Fruit fly (Drosophila melanogaster) whole organism, prepupa: ENCODE results near the gene CG17026.

Source experiments
- Blimp-1 ChIP-seq: fragments of 200-800 bp; sonication (Bioruptor generic); optimal IDR thresholded peaks from 3 replicates; lab custom pipeline; 2017; ENCODE audit warnings: missing biosample characterization, missing genetic modification characterization, mild to moderate bottlenecking, moderate library complexity, missing genetic modification reagents
- CG10669 ChIP-seq: fragments of 200-800 bp; sonication (Bioruptor generic); optimal IDR thresholded peaks from 3 replicates; lab custom pipeline; 2018; ENCODE audit warnings: missing biosample characterization, mild to moderate bottlenecking, missing genetic modification characterization, moderate library complexity
- CG11294 ChIP-seq: fragments of 200-800 bp; sonication (Bioruptor generic); IDR thresholded peaks from 2 replicates; pipeline ENCODE4 v1.3.6; 2022; ENCODE audit warnings: missing biosample characterization, missing genetic modification characterization
- CG11762 ChIP-seq: fragments of 200-800 bp; sonication (Bioruptor generic); optimal IDR thresholded peaks from 3 replicates; lab custom pipeline; 2016; ENCODE audit warnings: missing biosample characterization, missing genetic modification characterization; ENCODE audit not compliant: insufficient read depth
- CG11902 ChIP-seq: fragments of 200-800 bp; sonication (Bioruptor generic); optimal IDR thresholded peaks from 3 replicates; lab custom pipeline; 2016; ENCODE audit warnings: missing biosample characterization, missing genetic modification characterization
- CG1621 ChIP-seq: fragments of 200-800 bp; sonication (Bioruptor generic); optimal IDR thresholded peaks from 3 replicates; lab custom pipeline; 2018; ENCODE audit warnings: missing biosample characterization, mild to moderate bottlenecking, missing genetic modification characterization
- CG16779 ChIP-seq: fragments of 200-800 bp; sonication (Bioruptor generic); optimal IDR thresholded peaks from 3 replicates; lab custom pipeline; 2017; ENCODE audit warnings: missing biosample characterization, mild to moderate bottlenecking, missing genetic modification characterization
- CG3032 ChIP-seq: fragments of 200-800 bp; optimal IDR thresholded peaks from 2 replicates; lab custom pipeline; 2019; ENCODE audit warnings: missing biosample characterization, mild to moderate bottlenecking, missing genetic modification characterization, moderate library complexity
- CG3919 ChIP-seq: fragments of 200-800 bp; sonication (Bioruptor generic); optimal IDR thresholded peaks from 3 replicates; lab custom pipeline; 2016; ENCODE audit warnings: missing biosample characterization, missing genetic modification characterization
- CG4318 ChIP-seq: fragments of 200-800 bp; sonication (Bioruptor generic); optimal IDR thresholded peaks from 3 replicates; lab custom pipeline; 2017; ENCODE audit warnings: missing biosample characterization, mild to moderate bottlenecking, missing genetic modification characterization
- CG6163 ChIP-seq: fragments of 200-800 bp; sonication (Bioruptor generic); IDR thresholded peaks from 3 replicates; pipeline ENCODE4 v1.3.6; 2022; ENCODE audit warnings: missing biosample characterization, missing genetic modification characterization
- CG6276 ChIP-seq: fragments of 200-800 bp; sonication (Bioruptor generic); optimal IDR thresholded peaks from 2 replicates; lab custom pipeline; 2017; ENCODE audit warnings: missing biosample characterization, mild to moderate bottlenecking, missing genetic modification characterization
- CG6792 ChIP-seq: fragments of 200-800 bp; sonication (Bioruptor generic); optimal IDR thresholded peaks from 3 replicates; lab custom pipeline; 2016; ENCODE audit warnings: missing biosample characterization, missing genetic modification characterization
- CG6808 ChIP-seq: fragments of 200-800 bp; sonication (Bioruptor generic); optimal IDR thresholded peaks from 3 replicates; lab custom pipeline; 2017; ENCODE audit warnings: missing biosample characterization, missing genetic modification characterization, mild to moderate bottlenecking, moderate library complexity, missing genetic modification reagents
- CG6854 ChIP-seq: fragments of 200-800 bp; sonication (Bioruptor generic); optimal IDR thresholded peaks from 2 replicates; lab custom pipeline; 2017; ENCODE audit warnings: missing biosample characterization, mild to moderate bottlenecking, missing genetic modification characterization
- CG7368 ChIP-seq: fragments of 200-800 bp; sonication (Bioruptor generic); optimal IDR thresholded peaks from 3 replicates; lab custom pipeline; 2016; ENCODE audit warnings: missing biosample characterization, missing genetic modification characterization
- CG8319 ChIP-seq: fragments of 200-800 bp; sonication (Bioruptor generic); optimal IDR thresholded peaks from 3 replicates; lab custom pipeline; 2016; ENCODE audit warnings: missing biosample characterization, missing genetic modification characterization
- CG8632 ChIP-seq: fragments of 200-800 bp; sonication (Bioruptor generic); optimal IDR thresholded peaks from 3 replicates; lab custom pipeline; 2016; ENCODE audit warnings: missing biosample characterization, missing genetic modification characterization
- CG9139 ChIP-seq: fragments of 200-800 bp; sonication (Bioruptor generic); optimal IDR thresholded peaks from 3 replicates; lab custom pipeline; 2017; ENCODE audit warnings: missing biosample characterization, mild to moderate bottlenecking, missing genetic modification characterization
- Eip78C ChIP-seq: fragments of 200-800 bp; sonication (Bioruptor generic); peaks from one replicate; lab custom pipeline; 2016; ENCODE audit warnings: missing biosample characterization, missing genetic modification characterization
- Ets21C ChIP-seq: fragments of 200-800 bp; sonication (Bioruptor generic); optimal IDR thresholded peaks from 3 replicates; lab custom pipeline; 2016; ENCODE audit warnings: missing biosample characterization, missing genetic modification characterization
- Ets96B ChIP-seq: fragments of 200-800 bp; optimal IDR thresholded peaks from 2 replicates; lab custom pipeline; 2019; ENCODE audit warnings: missing biosample characterization, mild to moderate bottlenecking, missing genetic modification characterization, moderate library complexity
- Gug ChIP-seq: fragments of 200-800 bp; sonication (Bioruptor generic); IDR thresholded peaks from 2 replicates; pipeline ENCODE4 v1.3.6; 2022; ENCODE audit warnings: missing biosample characterization, missing genetic modification characterization
- Hr39 ChIP-seq: fragments of 200-800 bp; sonication (Bioruptor generic); optimal IDR thresholded peaks from 2 replicates; lab custom pipeline; 2016; ENCODE audit warnings: missing biosample characterization, missing genetic modification characterization
- Met ChIP-seq: fragments of 200-800 bp; sonication (Bioruptor generic); optimal IDR thresholded peaks from 3 replicates; lab custom pipeline; 2016; ENCODE audit warnings: missing biosample characterization, missing genetic modification characterization
- Sox14 ChIP-seq: fragments of 200-800 bp; sonication (Bioruptor generic); optimal IDR thresholded peaks from 3 replicates; lab custom pipeline; 2016; ENCODE audit warnings: missing biosample characterization, missing genetic modification characterization
- Sox15 ChIP-seq: fragments of 200-800 bp; sonication (Bioruptor generic); optimal IDR thresholded peaks from 3 replicates; lab custom pipeline; 2016; ENCODE audit warnings: missing biosample characterization, missing genetic modification characterization
- achi ChIP-seq: fragments of 200-800 bp; sonication (Bioruptor generic); optimal IDR thresholded peaks from 3 replicates; lab custom pipeline; 2016; ENCODE audit warnings: missing biosample characterization, missing genetic modification characterization
- acj6 ChIP-seq: fragments of 200-800 bp; sonication (Bioruptor generic); optimal IDR thresholded peaks from 3 replicates; lab custom pipeline; 2016; ENCODE audit warnings: missing biosample characterization, missing genetic modification characterization
- cyc ChIP-seq: fragments of 200-800 bp; sonication (Bioruptor generic); optimal IDR thresholded peaks from 3 replicates; lab custom pipeline; 2016; ENCODE audit warnings: missing biosample characterization, missing genetic modification characterization
- dsx ChIP-seq: fragments of 200-800 bp; optimal IDR thresholded peaks from 3 replicates; lab custom pipeline; 2019; ENCODE audit warnings: missing biosample characterization, mild to moderate bottlenecking, missing genetic modification characterization, moderate library complexity; ENCODE audit not compliant: poor library complexity, severe bottlenecking
- eg ChIP-seq: fragments of 200-800 bp; sonication (Bioruptor generic); IDR thresholded peaks from 3 replicates; pipeline ENCODE4 v1.3.6; 2022; ENCODE audit warnings: missing biosample characterization, missing genetic modification characterization
- esn ChIP-seq: fragments of 200-800 bp; sonication (Bioruptor generic); optimal IDR thresholded peaks from 2 replicates; lab custom pipeline; 2016; ENCODE audit warnings: missing biosample characterization, mild to moderate bottlenecking, missing genetic modification characterization, moderate library complexity
- fd59A ChIP-seq: fragments of 200-800 bp; sonication (Bioruptor generic); optimal IDR thresholded peaks from 2 replicates; lab custom pipeline; 2017; ENCODE audit warnings: missing biosample characterization, mild to moderate bottlenecking, missing genetic modification characterization, missing genetic modification reagents
- fd85E ChIP-seq: fragments of 200-800 bp; sonication (Bioruptor generic); optimal IDR thresholded peaks from 3 replicates; lab custom pipeline; 2016; ENCODE audit warnings: missing biosample characterization, missing genetic modification characterization
- fkh ChIP-seq: fragments of 200-800 bp; sonication (Bioruptor generic); optimal IDR thresholded peaks from 3 replicates; lab custom pipeline; 2017; ENCODE audit warnings: missing biosample characterization, mild to moderate bottlenecking, missing genetic modification characterization, moderate library complexity
- lz ChIP-seq: fragments of 200-800 bp; sonication (Bioruptor generic); optimal IDR thresholded peaks from 3 replicates; lab custom pipeline; 2016; ENCODE audit warnings: missing biosample characterization, missing genetic modification characterization
- net ChIP-seq: fragments of 200-800 bp; sonication (Bioruptor generic); optimal IDR thresholded peaks from 3 replicates; lab custom pipeline; 2016; ENCODE audit warnings: missing biosample characterization, missing genetic modification characterization
- salr ChIP-seq, 2 experiments: fragments of 200-800 bp; sonication (Bioruptor generic); optimal IDR thresholded peaks; 3 replicates each; lab custom pipeline; 2016 to 2018; ENCODE audit warnings: missing biosample characterization in 2 of 2, missing genetic modification characterization in 2 of 2, mild to moderate bottlenecking in 1 of 2
- spab ChIP-seq: fragments of 200-800 bp; sonication (Bioruptor generic); optimal IDR thresholded peaks from 2 replicates; lab custom pipeline; 2017; ENCODE audit warnings: missing biosample characterization, mild to moderate bottlenecking, missing genetic modification characterization, missing genetic modification reagents
- svp ChIP-seq: fragments of 200-800 bp; sonication (Bioruptor generic); peaks from one replicate; lab custom pipeline; 2016; ENCODE audit warnings: missing biosample characterization, missing genetic modification characterization

CG17026 gene

dm6 chr3L:16011319-16012210, 36.4 kb downstream of the CG17026 start, which contains the start of gene mib1 (continued):
- no peak for TF ChIP-seq Met (GFP tag; lab: Kevin White, UChicago)
- no peak; the same call in 1 of the 2 replicates for TF ChIP-seq CG11294
- peak; percentile 44 for TF ChIP-seq CG7368 (GFP tag; lab: Kevin White, UChicago)
- TF ChIP-seq CG10669 (GFP tag; lab: Kevin White, UChicago) = no peak
- TF ChIP-seq acj6 = peak; percentile 5
- TF ChIP-seq lz (GFP tag; lab: Kevin White, UChicago) = no peak
- TF ChIP-seq fkh = peak; percentile 24
- TF ChIP-seq CG6276 (GFP tag; lab: Kevin White, UChicago) = peak; percentile 19
- no peak for TF ChIP-seq achi (GFP tag; lab: Kevin White, UChicago)
- peak; percentile 67 for TF ChIP-seq CG6854 (GFP tag; lab: Kevin White, UChicago)
- TF ChIP-seq Sox15 (GFP tag; lab: Kevin White, UChicago) = no peak
- TF ChIP-seq Ets21C = no peak
- TF ChIP-seq fd59A (GFP tag; lab: Kevin White, UChicago) = peak; percentile 4
- TF ChIP-seq CG6808 (GFP tag; lab: Kevin White, UChicago) = peak; percentile 66
- TF ChIP-seq dsx = no peak
- TF ChIP-seq salr (GFP tag; optimal IDR thresholded peaks at IDR 0.05; lab: Kevin White, UChicago) = no peak
- TF ChIP-seq CG11902 (GFP tag; lab: Kevin White, UChicago) = no peak
- TF ChIP-seq, all 60 proteins: peak for 24

- TF ChIP-seq CG9139 (GFP tag; lab: Kevin White, UChicago) = no peak
- TF ChIP-seq dsx = no peak
- peak; percentile 11 for TF ChIP-seq svp (GFP tag; lab: Kevin White, UChicago)
- no peak for TF ChIP-seq Sox15 (GFP tag; lab: Kevin White, UChicago)
Observed at dm6 chr3L:16012315-16012950, 37.3 kb downstream of the CG17026 start.

dm6 chr3L:16013198-16013982, 38.2 kb downstream of the CG17026 start:
- TF ChIP-seq CG3919 (GFP tag; lab: Kevin White, UChicago) = peak; percentile 28
- TF ChIP-seq CG16779 = no peak
- TF ChIP-seq Ets96B (tag; lab: Kevin White, UChicago) = peak; percentile 9
- TF ChIP-seq Met (GFP tag; lab: Kevin White, UChicago) = no peak
- no peak for TF ChIP-seq CG4318 (GFP tag; lab: Kevin White, UChicago)
- TF ChIP-seq CG6163 (GFP tag; lab: Robert Waterston, UW) = 0 out of 3 replicates have a peak, but pooled peaks have one; percentile 14
- TF ChIP-seq Gug (GFP tag; lab: Robert Waterston, UW) = no peak
- TF ChIP-seq esn (GFP tag; lab: Kevin White, UChicago) = peak; percentile 13
- TF ChIP-seq fkh = no peak
- TF ChIP-seq CG6808 (GFP tag; lab: Kevin White, UChicago) = no peak
- no peak for TF ChIP-seq CG11762
- no peak for TF ChIP-seq CG8319
- no peak for TF ChIP-seq spab
- no peak for TF ChIP-seq CG11294
- TF ChIP-seq CG6854 (GFP tag; lab: Kevin White, UChicago) = no peak
- no peak for TF ChIP-seq Hr39
- no peak for TF ChIP-seq Sox14 (GFP tag; lab: Kevin White, UChicago)
- no peak for TF ChIP-seq Blimp-1 (GFP tag; lab: Kevin White, UChicago)
- TF ChIP-seq CG1621 = no peak
- no peak for TF ChIP-seq CG11902 (GFP tag; lab: Kevin White, UChicago)
- TF ChIP-seq CG6792 (GFP tag; lab: Kevin White, UChicago) = no peak
- TF ChIP-seq Sox15 (GFP tag; lab: Kevin White, UChicago) = no peak
- TF ChIP-seq CG3032 (tag; lab: Kevin White, UChicago) = peak; percentile 14
- TF ChIP-seq achi (GFP tag; lab: Kevin White, UChicago) = peak; percentile 8
- no peak for TF ChIP-seq dsx
- no peak for TF ChIP-seq net (GFP tag; lab: Kevin White, UChicago)
- TF ChIP-seq lz (GFP tag; lab: Kevin White, UChicago) = no peak
- no peak for TF ChIP-seq eg (GFP tag; lab: Robert Waterston, UW)
- TF ChIP-seq CG8632 (GFP tag; lab: Kevin White, UChicago) = no peak
- no peak for TF ChIP-seq cyc (GFP tag; lab: Kevin White, UChicago)
- TF ChIP-seq acj6 = peak; percentile 17
- TF ChIP-seq CG7368 (GFP tag; lab: Kevin White, UChicago) = no peak
- TF ChIP-seq fd85E (GFP tag; lab: Kevin White, UChicago) = no peak
- peak; percentile 29 for TF ChIP-seq svp (GFP tag; lab: Kevin White, UChicago)
- peak; percentile 78 for TF ChIP-seq Eip78C
